Worm (Caenorhabditis elegans) whole organism, L3 larva: ENCODE results near the gene sra-27.

Source experiments
- aly-2 ChIP-seq: fragments of 150-350 bp; optimal IDR thresholded peaks from 2 replicates; lab custom pipeline; 2014; ENCODE audit warnings: missing biosample characterization, missing genetic modification characterization
- nhr-11 ChIP-seq: fragments of 150-350 bp; optimal IDR thresholded peaks from 2 replicates; lab custom pipeline; 2014; ENCODE audit warnings: missing biosample characterization, missing genetic modification characterization
- pha-4 ChIP-seq: fragments of 150-350 bp; optimal IDR thresholded peaks from 2 replicates; lab custom pipeline; 2014; ENCODE audit warnings: missing biosample characterization, missing genetic modification reagents, missing genetic modification characterization

- TF ChIP-seq nhr-11 (tag; lab: Kevin White, UChicago) (peak; percentile 95), aly-2 (tag; lab: Kevin White, UChicago) (peak; percentile 58), pha-4 (tag; lab: Kevin White, UChicago) (peak; percentile 92)
These were observed 19.9 kb downstream of the sra-27 start, which contains the start of gene icd-1 for ce11 chrII:6588605-6589292.
